Fruit fly (Drosophila melanogaster): Measurements from ENCODE around the gene mthl7.

Gene mthl7

DNA sequence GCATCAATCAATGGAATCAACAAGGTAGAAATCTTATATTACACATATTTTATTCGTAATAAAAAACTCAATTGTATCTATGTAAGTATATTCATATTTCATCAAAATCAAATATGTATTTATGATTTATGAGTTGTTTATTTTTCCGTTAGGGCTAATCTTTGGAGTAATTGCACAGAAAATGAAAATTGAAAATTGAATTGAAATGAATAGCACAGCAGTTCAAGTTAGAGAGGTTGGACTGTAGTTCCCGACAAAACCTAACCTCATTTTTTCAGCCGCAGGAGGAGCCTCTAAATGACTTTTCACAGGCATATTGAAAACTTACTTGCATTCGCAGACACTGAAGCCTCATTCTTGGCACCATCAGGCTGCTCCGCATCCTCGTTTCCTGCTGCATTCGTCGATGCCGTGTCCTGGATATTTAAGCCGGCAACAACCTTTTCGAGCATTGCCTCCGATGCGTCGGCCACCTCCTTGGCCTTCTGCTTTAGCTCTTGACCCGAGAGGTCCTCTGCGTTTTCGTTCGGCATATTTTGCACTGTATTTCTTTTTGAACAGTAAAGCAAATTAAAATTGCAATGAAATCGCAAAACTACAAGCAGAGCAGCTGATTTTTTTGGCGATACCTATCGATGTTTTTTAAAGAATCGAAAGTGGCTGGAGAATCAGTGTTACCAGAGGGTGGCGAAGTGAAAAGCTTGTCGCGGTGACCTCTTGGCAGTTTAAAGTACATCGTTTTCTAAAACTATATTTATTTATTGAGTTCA, 2.3 kb downstream of the mthl7 start, which contains the start of gene Nmt (continued):
- TF ChIP-seq Scr (GFP tag; IDR thresholded peaks at IDR 0.05; ENCODE audit: partially characterized antibody), result peak; percentile 75
- TF ChIP-seq hkb (optimal IDR thresholded peaks at IDR 0.05), result no peak
- TF ChIP-seq hkb (GFP tag; IDR thresholded peaks at IDR 0.05), result 0 out of 2 replicates have a peak, but pooled peaks have one; percentile 26
- peak; percentile 56; the same call in 1 of the 2 replicates for TF ChIP-seq CG14014 (GFP tag; IDR thresholded peaks at IDR 0.05)
- TF ChIP-seq CG30403 (GFP tag; optimal IDR thresholded peaks at IDR 0.05), result peak; percentile 46
- no peak for TF ChIP-seq Kr (GFP tag; optimal IDR thresholded peaks at IDR 0.05)
- no peak for TF ChIP-seq CG8944 (GFP tag; optimal IDR thresholded peaks at IDR 0.05)
- peak; percentile 53; the same call in 2 of the 3 replicates for TF ChIP-seq CG14860 (GFP tag; IDR thresholded peaks at IDR 0.05; ENCODE audit: partially characterized antibody)
- TF ChIP-seq jing (GFP tag; optimal IDR thresholded peaks at IDR 0.05), result no peak
- TF ChIP-seq Hsf (GFP tag; optimal IDR thresholded peaks at IDR 0.05), result peak; percentile 30
- TF ChIP-seq CG7839 (tag; optimal IDR thresholded peaks at IDR 0.05), result peak; percentile 40
- TF ChIP-seq CG2129 (GFP tag; IDR thresholded peaks at IDR 0.05; ENCODE audit: partially characterized antibody), result peak; percentile 59
- peak; percentile 5 for TF ChIP-seq az2 (GFP tag; optimal IDR thresholded peaks at IDR 0.05)
- peak; percentile 53; the same call in 1 of the 2 replicates for TF ChIP-seq tna (GFP tag; IDR thresholded peaks at IDR 0.05; ENCODE audit: partially characterized antibody)
- TF ChIP-seq CG13775 (GFP tag; optimal IDR thresholded peaks at IDR 0.05), result peak; percentile 7
- peak; percentile 48; the same call in 1 of the 2 replicates for TF ChIP-seq Atf6 (GFP tag; IDR thresholded peaks at IDR 0.05)
- TF ChIP-seq emc (GFP tag; optimal IDR thresholded peaks at IDR 0.05), result no peak
- TF ChIP-seq pho (GFP tag; optimal IDR thresholded peaks at IDR 0.05), result peak; percentile 7
- peak; percentile 67; the same call in 2 of the 3 replicates for TF ChIP-seq knrl (GFP tag; IDR thresholded peaks at IDR 0.05; ENCODE audit: partially characterized antibody)
- TF ChIP-seq Xbp1 (GFP tag; optimal IDR thresholded peaks at IDR 0.05), result peak; percentile 58
- peak; percentile 78; the same call in 3 of the 4 replicates for TF ChIP-seq chinmo (GFP tag; IDR thresholded peaks at IDR 0.05; ENCODE audit: partially characterized antibody)
- TF ChIP-seq Myb (GFP tag; optimal IDR thresholded peaks at IDR 0.05), result no peak
- TF ChIP-seq E2f2 (GFP tag; IDR thresholded peaks at IDR 0.05), result peak; percentile 86
- peak; percentile 96 for TF ChIP-seq bigmax (GFP tag; optimal IDR thresholded peaks at IDR 0.05)
- TF ChIP-seq CG31388 (GFP tag; optimal IDR thresholded peaks at IDR 0.05), result no peak
- TF ChIP-seq CG1603 (tag; optimal IDR thresholded peaks at IDR 0.05), result peak; percentile 33
- TF ChIP-seq crc (GFP tag; optimal IDR thresholded peaks at IDR 0.05), result no peak
- TF ChIP-seq CG16813 (GFP tag; IDR thresholded peaks at IDR 0.05; ENCODE audit: partially characterized antibody), result peak; percentile 82
- no peak for TF ChIP-seq CG31441 (GFP tag; IDR thresholded peaks at IDR 0.05)
- peak; percentile 44 for TF ChIP-seq ind (GFP tag; optimal IDR thresholded peaks at IDR 0.05)
- peak; percentile 55 for TF ChIP-seq Aef1 (GFP tag; IDR thresholded peaks at IDR 0.05)
- TF ChIP-seq YL-1 (GFP tag; optimal IDR thresholded peaks at IDR 0.05), result peak; percentile 25
- peak; percentile 71 for TF ChIP-seq sens (GFP tag)
- TF ChIP-seq Ets97D (GFP tag; optimal IDR thresholded peaks at IDR 0.05), result peak; percentile 32
- peak; percentile 72 for TF ChIP-seq CG7963 (GFP tag; IDR thresholded peaks at IDR 0.05; ENCODE audit: partially characterized antibody)
- peak; percentile 27 for TF ChIP-seq CG4424 (GFP tag; optimal IDR thresholded peaks at IDR 0.05)
- peak; percentile 83 for TF ChIP-seq CG13287 (GFP tag; IDR thresholded peaks at IDR 0.05; ENCODE audit: partially characterized antibody)
- peak; percentile 22 for TF ChIP-seq CG12391 (tag; optimal IDR thresholded peaks at IDR 0.05)
- TF ChIP-seq CG10543 (GFP tag; optimal IDR thresholded peaks at IDR 0.05), result no peak
- peak; percentile 24 for TF ChIP-seq CG10267 (tag; optimal IDR thresholded peaks at IDR 0.05)
- no peak for TF ChIP-seq Drgx (GFP tag; IDR thresholded peaks at IDR 0.05)
- TF ChIP-seq Blimp-1 (GFP tag; optimal IDR thresholded peaks at IDR 0.05), result peak; percentile 16
- TF ChIP-seq nerfin-2 (GFP tag; IDR thresholded peaks at IDR 0.05; ENCODE audit: partially characterized antibody), result peak; percentile 51; the same call in 1 of the 2 replicates
- TF ChIP-seq bsh (GFP tag; optimal IDR thresholded peaks at IDR 0.05), result peak in 1 of 2 experiments; percentile 43
- peak; percentile 38 for TF ChIP-seq mam (GFP tag; optimal IDR thresholded peaks at IDR 0.05)
- TF ChIP-seq unpg (GFP tag; optimal IDR thresholded peaks at IDR 0.05), result peak; percentile 37
- peak; percentile 82 for TF ChIP-seq bbx (GFP tag; IDR thresholded peaks at IDR 0.05; ENCODE audit: partially characterized antibody)
- peak; percentile 64; the same call in 1 of the 3 replicates for TF ChIP-seq ci (GFP tag; IDR thresholded peaks at IDR 0.05)
